Worm (Caenorhabditis elegans): ENCODE data around the gene ser-6.
"Not testable (repeated sequence)": the region's sequence is repeated elsewhere in the genome, so short reads cannot be mapped to it uniquely, and the experiment has no call there.

Gene ser-6

ce11 chrIV:2914545-2914944 lies 45.4 kb upstream of the ser-6 start (continued):
- TF ChIP-seq nfya-2 (GFP tag; IDR thresholded peaks at IDR 0.05), result no peak
- TF ChIP-seq dox-1 (GFP tag; IDR thresholded peaks at IDR 0.05), result peak; percentile 39
- TF ChIP-seq lsl-1 (GFP tag; optimal IDR thresholded peaks at IDR 0.05), result peak; percentile 83
- no peak for TF ChIP-seq atf-7 (tag; optimal IDR thresholded peaks at IDR 0.05)
- no peak for TF ChIP-seq snpc-4 (GFP tag; optimal IDR thresholded peaks at IDR 0.05)
- TF ChIP-seq snpc-4 (tag; optimal IDR thresholded peaks at IDR 0.05), result no peak
- no peak for TF ChIP-seq ztf-22 (GFP tag; optimal IDR thresholded peaks at IDR 0.05)
- no peak for TF ChIP-seq F52B5.7 (tag; optimal IDR thresholded peaks at IDR 0.05)
- TF ChIP-seq F57A8.1 (GFP tag; optimal IDR thresholded peaks at IDR 0.05), result no peak
- TF ChIP-seq rcor-1 (GFP tag; IDR thresholded peaks at IDR 0.05), result no peak
- TF ChIP-seq K12H6.12 (tag; optimal IDR thresholded peaks at IDR 0.05), result no peak
- TF ChIP-seq nhr-27 (tag; optimal IDR thresholded peaks at IDR 0.05), result no peak
- TF ChIP-seq mxl-1 (tag; optimal IDR thresholded peaks at IDR 0.05), result no peak
- TF ChIP-seq unc-130 (GFP tag; optimal IDR thresholded peaks at IDR 0.05), result no peak
- no peak for TF ChIP-seq nfyb-1 (GFP tag; IDR thresholded peaks at IDR 0.05)
- TF ChIP-seq F22D6.2 (tag; optimal IDR thresholded peaks at IDR 0.05), result no peak
- TF ChIP-seq nhr-80 (tag; optimal IDR thresholded peaks at IDR 0.05), result no peak
- TF ChIP-seq hmg-1.2 (GFP tag; IDR thresholded peaks at IDR 0.05), result peak; percentile 40; the same call in 1 of the 2 replicates
- TF ChIP-seq Y53G8AR.9 (GFP tag; conservative IDR thresholded peaks at IDR 0.05), result no peak
- TF ChIP-seq lin-35 (GFP tag; optimal IDR thresholded peaks at IDR 0.05), result no peak
- TF ChIP-seq mcd-1 (GFP tag; IDR thresholded peaks at IDR 0.05), result peak; percentile 50; the same call in 1 of the 2 replicates
- no peak for TF ChIP-seq dpff-1 (tag; optimal IDR thresholded peaks at IDR 0.05)
- no peak for TF ChIP-seq Y79H2A.3 (GFP tag; conservative IDR thresholded peaks at IDR 0.05)
- TF ChIP-seq repo-1 (tag; optimal IDR thresholded peaks at IDR 0.05), result no peak
- TF ChIP-seq mes-4 (tag; optimal IDR thresholded peaks at IDR 0.05), result no peak
- TF ChIP-seq pha-4 (tag; optimal IDR thresholded peaks at IDR 0.05), result no peak
- TF ChIP-seq ceh-91 (GFP tag; IDR thresholded peaks at IDR 0.05), result peak; percentile 53; the same call in 1 of the 2 replicates
- no peak for TF ChIP-seq Y95B8A.8 (GFP tag; IDR thresholded peaks at IDR 0.05)
- no peak for TF ChIP-seq cebp-2 (GFP tag; IDR thresholded peaks at IDR 0.05)
- no peak for TF ChIP-seq ZK185.1 (tag; optimal IDR thresholded peaks at IDR 0.05; ENCODE audit: poor library complexity, severe bottlenecking)
- TF ChIP-seq hrde-1 (tag; optimal IDR thresholded peaks at IDR 0.05; ENCODE audit: borderline replicate concordance), result no peak

- TF ChIP-seq ceh-91 (GFP tag; IDR thresholded peaks at IDR 0.05) (no peak), fkh-3 (tag; optimal IDR thresholded peaks at IDR 0.05) (no peak), egrh-3 (GFP tag; IDR thresholded peaks at IDR 0.05) (no peak), hrde-1 (tag; optimal IDR thresholded peaks at IDR 0.05; ENCODE audit: borderline replicate concordance) (no peak), efl-1 (GFP tag; optimal IDR thresholded peaks at IDR 0.05) (peak; percentile 24), ztf-26 (tag; optimal IDR thresholded peaks at IDR 0.05) (no peak)
These were observed 43.9 kb upstream of the ser-6 start for ce11 chrIV:2916043-2916442.

ce11 chrIV:2917729-2918128 lies 42.2 kb upstream of the ser-6 start, which contains the start of gene Y54G2A.50:
Gene Y54G2A.50 (plus strand): TSS chrIV:2918029.
- TF ChIP-seq F37B4.10, ceh-100, F39B2.1 (GFP tag; IDR thresholded peaks at IDR 0.05): not testable (repeated sequence)

All from whole organism, young adult.